Fruit fly (Drosophila melanogaster) whole organism, pupa: ENCODE results near the gene CG13760.
"Not testable (repeated sequence)": the region's sequence is repeated elsewhere in the genome, so short reads cannot be mapped to it uniquely, and the experiment has no call there.

Source experiments
- CG10348 ChIP-seq: fragments of 200-800 bp; sonication (Bioruptor generic); IDR thresholded peaks from 2 replicates; pipeline ENCODE4 v1.3.6; 2022; ENCODE audit warnings: missing biosample characterization, missing genetic modification characterization
- CG12605 ChIP-seq: fragments of 200-800 bp; sonication (Bioruptor generic); IDR thresholded peaks from 2 replicates; pipeline ENCODE4 v1.3.6; 2022; ENCODE audit warnings: missing biosample characterization, missing genetic modification characterization
- CG13204 ChIP-seq: fragments of 200-800 bp; sonication (Bioruptor generic); optimal IDR thresholded peaks from 2 replicates; lab custom pipeline; 2018; ENCODE audit warnings: missing biosample characterization, mild to moderate bottlenecking, missing genetic modification characterization, moderate library complexity
- CG14655 ChIP-seq: fragments of 200-800 bp; sonication (Bioruptor generic); optimal IDR thresholded peaks from 3 replicates; lab custom pipeline; 2017; ENCODE audit warnings: mild to moderate bottlenecking, missing biosample characterization, missing genetic modification reagents, missing genetic modification characterization
- CG15710 ChIP-seq: fragments of 200-800 bp; sonication (Bioruptor generic); optimal IDR thresholded peaks from 2 replicates; lab custom pipeline; 2018; ENCODE audit warnings: missing biosample characterization, mild to moderate bottlenecking, missing genetic modification characterization, moderate library complexity
- CG17806 ChIP-seq: fragments of 200-800 bp; sonication (Bioruptor generic); optimal IDR thresholded peaks from 2 replicates; lab custom pipeline; 2018; ENCODE audit warnings: missing biosample characterization, mild to moderate bottlenecking, missing genetic modification characterization, moderate library complexity
- CG32121 ChIP-seq: fragments of 200-800 bp; sonication (Bioruptor generic); IDR thresholded peaks from 2 replicates; pipeline ENCODE4 v1.3.6; 2022; ENCODE audit warnings: missing biosample characterization, missing genetic modification characterization
- CG34367 ChIP-seq: fragments of 200-800 bp; sonication (Bioruptor generic); optimal IDR thresholded peaks from 2 replicates; lab custom pipeline; 2018; ENCODE audit warnings: missing biosample characterization, mild to moderate bottlenecking, missing genetic modification characterization
- CG4496 ChIP-seq: fragments of 200-800 bp; sonication (Bioruptor generic); IDR thresholded peaks from 3 replicates; pipeline ENCODE4 v1.3.6; 2022; ENCODE audit warnings: missing biosample characterization, missing genetic modification characterization
- CG8159 ChIP-seq: fragments of 200-800 bp; sonication (Bioruptor generic); optimal IDR thresholded peaks from 3 replicates; lab custom pipeline; 2018; ENCODE audit warnings: missing biosample characterization, mild to moderate bottlenecking, missing genetic modification characterization, moderate library complexity
- CG8301 ChIP-seq: fragments of 200-800 bp; sonication (Bioruptor generic); optimal IDR thresholded peaks from 2 replicates; lab custom pipeline; 2018; ENCODE audit warnings: missing biosample characterization, mild to moderate bottlenecking, missing genetic modification characterization
- CG9948 ChIP-seq: fragments of 200-800 bp; sonication (Bioruptor generic); optimal IDR thresholded peaks from 2 replicates; lab custom pipeline; 2018; ENCODE audit warnings: missing biosample characterization, mild to moderate bottlenecking, missing genetic modification characterization, moderate library complexity
- D1 ChIP-seq: fragments of 200-800 bp; sonication (Bioruptor generic); optimal IDR thresholded peaks from 2 replicates; lab custom pipeline; 2018; ENCODE audit warnings: missing biosample characterization, mild to moderate bottlenecking, missing genetic modification characterization, moderate library complexity
- EcR ChIP-seq: fragments of 200-800 bp; sonication (Bioruptor generic); optimal IDR thresholded peaks from 3 replicates; lab custom pipeline; 2019; ENCODE audit warnings: missing biosample characterization, missing genetic modification characterization, mild to moderate bottlenecking, moderate library complexity, missing genetic modification reagents
- Ets98B ChIP-seq: fragments of 200-800 bp; sonication (Bioruptor generic); IDR thresholded peaks from 2 replicates; pipeline ENCODE4 v1.3.6; 2022; ENCODE audit warnings: missing biosample characterization, missing genetic modification characterization
- Pif1A ChIP-seq: fragments of 200-800 bp; sonication (Bioruptor generic); optimal IDR thresholded peaks from 3 replicates; lab custom pipeline; 2016; ENCODE audit warnings: missing biosample characterization, missing genetic modification characterization
- Pif1B ChIP-seq: fragments of 200-800 bp; sonication (Bioruptor generic); optimal IDR thresholded peaks from 3 replicates; lab custom pipeline; 2016; ENCODE audit warnings: missing biosample characterization, missing genetic modification characterization
- Snoo ChIP-seq: fragments of 200-800 bp; sonication (Bioruptor generic); optimal IDR thresholded peaks from 3 replicates; lab custom pipeline; 2017; ENCODE audit warnings: missing biosample characterization, mild to moderate bottlenecking, missing genetic modification characterization, inconsistent platforms
- fd96Ca ChIP-seq: fragments of 200-800 bp; sonication (Bioruptor generic); IDR thresholded peaks from 3 replicates; pipeline ENCODE4 v1.3.6; 2022; ENCODE audit warnings: missing biosample characterization, missing genetic modification characterization
- gl ChIP-seq: fragments of 200-800 bp; sonication (Bioruptor generic); optimal IDR thresholded peaks from 2 replicates; lab custom pipeline; 2018; ENCODE audit warnings: missing biosample characterization, mild to moderate bottlenecking, missing genetic modification characterization
- rn ChIP-seq: fragments of 200-800 bp; sonication (Bioruptor generic); IDR thresholded peaks from 2 replicates; pipeline ENCODE4 v1.3.6; 2022; ENCODE audit warnings: missing biosample characterization, missing genetic modification characterization

The CG13760 gene

DNA sequence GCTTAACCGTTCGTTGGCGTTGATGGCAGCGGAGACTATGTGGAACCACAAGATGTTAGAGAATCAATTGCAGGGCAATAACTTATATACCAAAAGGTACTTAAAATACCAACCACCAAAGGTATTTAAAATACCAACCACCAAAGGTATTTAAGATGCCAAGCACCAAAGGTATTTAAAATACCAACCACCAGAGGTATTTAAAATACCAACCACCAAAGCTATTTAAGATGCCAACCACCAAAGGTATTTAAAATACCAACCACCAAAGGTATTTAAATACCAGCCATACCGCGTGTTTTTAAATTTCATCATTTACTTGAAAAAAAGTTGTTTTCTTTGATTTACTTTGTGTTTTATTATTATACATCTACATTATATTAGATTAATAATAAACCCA is 31.9 kb upstream of the CG13760 start:
- TF ChIP-seq EcR (no peak), CG8301 (no peak), CG34367 (tag; lab: Kevin White, UChicago) (no peak), CG9948 (tag; lab: Kevin White, UChicago) (no peak), CG14655 (no peak), gl (tag; lab: Kevin White, UChicago) (no peak), CG13204 (GFP tag; lab: Kevin White, UChicago) (no peak), Pif1B (GFP tag; lab: Kevin White, UChicago) (no peak), CG10348 (GFP tag; lab: Robert Waterston, UW) (no peak), CG15710 (tag; lab: Kevin White, UChicago) (no peak), D1 (tag; lab: Kevin White, UChicago) (no peak)
- TF ChIP-seq, all 21 proteins: peak for 0

dm6 chrX:2610236-2610635 is 24.7 kb upstream of the CG13760 start, which contains the start of gene eIF3g1:
Gene eIF3g1, minus strand, starts transcription at chrX:2610336.
- TF ChIP-seq Snoo; gl (tag; lab: Kevin White, UChicago); CG14655: not testable (repeated sequence)

DNA sequence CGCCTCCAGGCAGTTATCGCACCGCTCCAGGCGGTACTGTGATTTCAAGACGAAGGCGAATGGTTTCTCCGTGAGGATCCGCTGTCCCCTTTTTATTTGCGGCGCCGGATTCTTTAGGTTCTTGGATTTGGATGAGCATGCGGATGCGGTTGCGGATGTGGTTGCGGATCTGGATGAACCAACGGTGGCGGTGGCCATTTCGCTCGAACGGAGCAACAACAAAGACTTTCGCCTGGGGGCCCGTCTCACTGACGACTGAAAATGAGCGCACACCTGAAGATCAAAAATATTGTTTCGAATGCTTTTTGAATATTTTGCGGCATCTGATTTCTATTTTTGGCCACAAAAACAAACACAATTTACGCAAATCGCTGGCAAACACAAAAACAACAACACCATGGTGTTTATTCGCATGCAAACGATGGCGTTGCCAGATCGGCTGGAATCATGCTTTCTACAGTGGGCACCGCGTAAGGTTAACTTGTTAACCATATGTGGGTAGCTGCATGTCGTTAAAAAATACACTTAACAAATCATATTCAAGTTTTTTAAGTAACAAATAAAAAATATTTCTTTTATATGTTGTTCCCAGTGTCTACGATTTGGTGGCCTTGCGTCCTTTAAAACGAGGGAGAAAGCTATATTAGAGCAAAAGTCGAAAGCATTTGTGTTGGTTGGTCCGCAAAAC is 23.1 kb upstream of the CG13760 start, which contains the start of gene Smyd3:
Gene Smyd3 (minus strand): TSS at position 407 of the 688 bp plus-strand sequence.
- peak; percentile 80 for TF ChIP-seq fd96Ca (GFP tag; lab: Robert Waterston, UW)
- peak; percentile 47 for TF ChIP-seq CG34367 (tag; lab: Kevin White, UChicago)
- peak; percentile 87 for TF ChIP-seq Pif1B (GFP tag; lab: Kevin White, UChicago)
- TF ChIP-seq CG4496 (GFP tag; lab: Robert Waterston, UW): peak; percentile 91
- TF ChIP-seq CG15710 (tag; lab: Kevin White, UChicago): peak; percentile 68
- TF ChIP-seq CG8159 (tag; lab: Kevin White, UChicago): peak; percentile 72
- TF ChIP-seq Snoo: peak; percentile 71
- TF ChIP-seq CG32121 (GFP tag; lab: Robert Waterston, UW): peak; percentile 79
- TF ChIP-seq CG10348 (GFP tag; lab: Robert Waterston, UW): no peak
- peak; percentile 75 for TF ChIP-seq CG17806 (tag; lab: Kevin White, UChicago)
- TF ChIP-seq Ets98B (GFP tag; lab: Robert Waterston, UW): peak; percentile 89
- TF ChIP-seq D1 (tag; lab: Kevin White, UChicago): no peak
- no peak for TF ChIP-seq Pif1A (GFP tag; lab: Kevin White, UChicago)
- peak; percentile 64 for TF ChIP-seq rn (GFP tag; lab: Robert Waterston, UW)
- TF ChIP-seq CG8301: peak; percentile 74
- TF ChIP-seq CG14655: no peak
- TF ChIP-seq gl (tag; lab: Kevin White, UChicago): peak; percentile 51
- peak; percentile 72 for TF ChIP-seq CG12605 (GFP tag; lab: Robert Waterston, UW)
- peak; percentile 53 for TF ChIP-seq CG9948 (tag; lab: Kevin White, UChicago)

DNA sequence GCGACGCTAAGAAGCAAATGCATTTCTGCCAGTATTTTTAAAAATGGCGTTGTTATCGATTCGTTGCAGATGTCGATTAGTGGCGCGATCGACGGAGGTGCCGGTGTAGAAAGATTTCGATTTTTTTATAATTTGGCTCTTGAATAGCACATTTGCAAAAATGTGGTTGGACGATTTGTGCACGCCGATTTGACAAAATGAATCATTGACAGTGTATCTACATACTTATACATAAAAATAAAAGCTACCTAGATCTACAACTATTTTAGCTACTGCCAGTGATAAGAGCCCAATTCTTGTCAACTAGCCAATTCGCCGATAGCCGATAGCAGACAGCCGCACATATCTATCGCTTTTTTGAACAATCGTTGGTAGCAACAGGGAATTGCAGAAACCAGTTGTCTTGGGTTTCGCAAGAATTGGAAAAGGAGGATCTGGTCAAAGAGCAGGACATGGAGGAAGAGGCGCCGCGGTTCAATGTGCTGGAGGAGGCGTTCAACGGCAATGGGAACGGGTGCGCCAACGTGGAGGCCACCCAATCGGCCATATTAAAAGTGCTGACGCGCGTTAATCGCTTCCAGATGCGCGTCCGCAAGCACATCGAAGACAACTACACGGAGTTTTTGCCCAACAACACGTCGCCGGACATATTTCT is 18.5 kb upstream of the CG13760 start, which contains the start of the genes Klp3A and Zw10:
Gene Klp3A (minus strand): TSS at position 202 of the 655 bp plus-strand sequence.
Gene Zw10 (plus strand): TSS at position 347 of the 655 bp plus-strand sequence.
- TF ChIP-seq CG10348 (GFP tag; lab: Robert Waterston, UW) (no peak), fd96Ca (GFP tag; lab: Robert Waterston, UW) (0 out of 3 replicates have a peak, but pooled peaks have one; percentile 31), CG8301 (no peak), Ets98B (GFP tag; lab: Robert Waterston, UW) (no peak), CG32121 (GFP tag; lab: Robert Waterston, UW) (peak; percentile 38; the same call in 1 of the 2 replicates)

DNA sequence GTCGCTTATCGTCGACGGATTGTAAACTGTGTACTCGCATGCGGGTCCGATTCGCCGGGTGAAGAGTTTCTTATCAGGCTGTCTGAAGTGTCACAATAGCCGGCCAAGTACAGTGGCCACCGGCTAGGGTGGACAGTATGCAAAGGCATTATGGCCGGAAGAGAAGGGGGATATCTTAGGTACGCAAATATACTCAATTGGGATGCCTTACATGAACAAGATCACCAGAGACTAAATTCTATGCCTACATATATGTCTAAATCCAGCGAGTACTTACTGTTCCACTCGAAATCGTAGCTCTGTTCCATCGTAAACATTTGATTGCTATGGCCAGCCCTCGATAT is 8.2 kb upstream of the CG13760 start:
- TF ChIP-seq CG8159 (tag; lab: Kevin White, UChicago) (peak; percentile 89), Pif1B (GFP tag; lab: Kevin White, UChicago) (no peak), Snoo (peak; percentile 94), CG13204 (GFP tag; lab: Kevin White, UChicago) (peak; percentile 49), D1 (tag; lab: Kevin White, UChicago) (no peak), rn (GFP tag; lab: Robert Waterston, UW) (peak; percentile 81), Pif1A (GFP tag; lab: Kevin White, UChicago) (no peak), CG32121 (GFP tag; lab: Robert Waterston, UW) (peak; percentile 93), Ets98B (GFP tag; lab: Robert Waterston, UW) (peak; percentile 94), gl (tag; lab: Kevin White, UChicago) (peak; percentile 72), CG12605 (GFP tag; lab: Robert Waterston, UW) (peak; percentile 92), CG8301 (peak; percentile 85), EcR (peak; percentile 81), CG10348 (GFP tag; lab: Robert Waterston, UW) (peak; percentile 72), CG14655 (no peak), CG17806 (tag; lab: Kevin White, UChicago) (peak; percentile 83), CG9948 (tag; lab: Kevin White, UChicago) (peak; percentile 77), fd96Ca (GFP tag; lab: Robert Waterston, UW) (peak; percentile 97), CG4496 (GFP tag; lab: Robert Waterston, UW) (peak; percentile 97), CG34367 (tag; lab: Kevin White, UChicago) (peak; percentile 82), CG15710 (tag; lab: Kevin White, UChicago) (peak; percentile 86)
- TF ChIP-seq, all 21 proteins: peak for 17
